Fruit fly (Drosophila melanogaster) whole organism, embryonic: ENCODE data around the gene Gcn5.

Experiments
- ATbp ChIP-seq: fragments of 200-800 bp; sonication (Bioruptor generic); optimal IDR thresholded peaks from 2 replicates; lab custom pipeline; 2017; ENCODE audit warnings: missing biosample characterization, mild to moderate bottlenecking, missing genetic modification characterization, missing genetic modification reagents
- Antp ChIP-seq: fragments of 200-800 bp; sonication (Bioruptor generic); optimal IDR thresholded peaks from 3 replicates; lab custom pipeline; 2016; ENCODE audit warnings: missing biosample characterization, missing genetic modification characterization
- Atf3 ChIP-seq: fragments of 200-800 bp; sonication (Bioruptor generic); optimal IDR thresholded peaks from 3 replicates; lab custom pipeline; 2016; ENCODE audit warnings: missing biosample characterization, missing genetic modification characterization
- Atf6 ChIP-seq: fragments of 200-800 bp; sonication (Bioruptor generic); IDR thresholded peaks from 2 replicates; pipeline ENCODE4 v1.3.6; 2022; ENCODE audit warnings: missing biosample characterization, missing genetic modification characterization
- Bgb ChIP-seq: fragments of 200-800 bp; sonication (Bioruptor generic); IDR thresholded peaks from 2 replicates; pipeline ENCODE4 v1.3.6; 2022; ENCODE audit warnings: missing biosample characterization, missing genetic modification characterization; ENCODE audit not compliant: partially characterized antibody
- C15 ChIP-seq: fragments of 200-800 bp; sonication (Bioruptor generic); IDR thresholded peaks from 3 replicates; pipeline ENCODE4 v1.3.6; 2022; ENCODE audit warnings: missing biosample characterization, missing genetic modification characterization
- CG11398 ChIP-seq: fragments of 200-800 bp; sonication (Bioruptor generic); optimal IDR thresholded peaks from 2 replicates; lab custom pipeline; 2016; ENCODE audit warnings: missing biosample characterization, missing genetic modification characterization
- CG11560 ChIP-seq: fragments of 200-800 bp; sonication (Bioruptor generic); IDR thresholded peaks from 3 replicates; pipeline ENCODE4 v1.3.6; 2022; ENCODE audit warnings: missing biosample characterization, missing genetic modification characterization
- CG12071 ChIP-seq: fragments of 200-800 bp; sonication (Bioruptor generic); optimal IDR thresholded peaks from 3 replicates; lab custom pipeline; 2018; ENCODE audit warnings: missing biosample characterization, mild to moderate bottlenecking, missing genetic modification characterization
- CG12155 ChIP-seq: fragments of 200-800 bp; sonication (Bioruptor generic); optimal IDR thresholded peaks from 3 replicates; lab custom pipeline; 2016; ENCODE audit warnings: missing biosample characterization, missing genetic modification characterization
- CG13287 ChIP-seq: fragments of 200-800 bp; sonication (Bioruptor generic); IDR thresholded peaks from 2 replicates; pipeline ENCODE4 v1.3.6; 2022; ENCODE audit warnings: missing biosample characterization, missing genetic modification characterization; ENCODE audit not compliant: partially characterized antibody
- CG16815 ChIP-seq: fragments of 200-800 bp; sonication (Bioruptor generic); optimal IDR thresholded peaks from 3 replicates; lab custom pipeline; 2017; ENCODE audit warnings: missing biosample characterization, mild to moderate bottlenecking, missing genetic modification characterization
- CG2116 ChIP-seq: fragments of 200-800 bp; sonication (Bioruptor generic); optimal IDR thresholded peaks from 3 replicates; lab custom pipeline; 2018; ENCODE audit warnings: missing biosample characterization, mild to moderate bottlenecking, missing genetic modification characterization
- CG3163 ChIP-seq: fragments of 200-800 bp; sonication (Bioruptor generic); optimal IDR thresholded peaks from 3 replicates; lab custom pipeline; 2016; ENCODE audit warnings: missing biosample characterization, missing genetic modification characterization
- CG32767 ChIP-seq: fragments of 200-800 bp; sonication (Bioruptor generic); IDR thresholded peaks from 2 replicates; pipeline ENCODE4 v1.3.6; 2022; ENCODE audit warnings: missing biosample characterization, missing genetic modification characterization
- CG33213 ChIP-seq: fragments of 200-800 bp; sonication (Bioruptor generic); optimal IDR thresholded peaks from 3 replicates; lab custom pipeline; 2016; ENCODE audit warnings: missing biosample characterization, missing genetic modification characterization
- CG34224 ChIP-seq: fragments of 200-800 bp; sonication (Bioruptor generic); IDR thresholded peaks from 3 replicates; pipeline ENCODE4 v1.3.6; 2022; ENCODE audit warnings: missing biosample characterization, missing genetic modification characterization; ENCODE audit not compliant: partially characterized antibody
- CG3847 ChIP-seq: fragments of 200-800 bp; sonication (Bioruptor generic); IDR thresholded peaks from 2 replicates; pipeline ENCODE4 v1.3.6; 2022; ENCODE audit warnings: missing biosample characterization, missing genetic modification characterization
- CG42726 ChIP-seq: fragments of 200-800 bp; sonication (Bioruptor generic); IDR thresholded peaks from 2 replicates; pipeline ENCODE4 v1.3.6; 2022; ENCODE audit warnings: missing biosample characterization, missing genetic modification characterization; ENCODE audit not compliant: partially characterized antibody
- CG4282 ChIP-seq: fragments of 200-800 bp; sonication (Bioruptor generic); optimal IDR thresholded peaks from 2 replicates; lab custom pipeline; 2016; ENCODE audit warnings: missing biosample characterization, missing genetic modification characterization
- CG4328 ChIP-seq: fragments of 200-800 bp; sonication (Bioruptor generic); optimal IDR thresholded peaks from 3 replicates; lab custom pipeline; 2017; ENCODE audit warnings: missing biosample characterization, missing genetic modification reagents, missing genetic modification characterization
- CG4854 ChIP-seq: fragments of 200-800 bp; sonication (Bioruptor generic); optimal IDR thresholded peaks from 2 replicates; lab custom pipeline; 2016; ENCODE audit warnings: missing biosample characterization, missing genetic modification characterization, inconsistent platforms
- CG7357 ChIP-seq: fragments of 200-800 bp; sonication (Bioruptor generic); IDR thresholded peaks from 3 replicates; pipeline ENCODE4 v1.3.6; 2022; ENCODE audit warnings: missing biosample characterization, missing genetic modification characterization
- CG7372 ChIP-seq: fragments of 200-800 bp; sonication (Bioruptor generic); IDR thresholded peaks from 2 replicates; pipeline ENCODE4 v1.3.6; 2022; ENCODE audit warnings: missing biosample characterization, missing genetic modification characterization
- CG8924 ChIP-seq: fragments of 200-800 bp; optimal IDR thresholded peaks from 3 replicates; lab custom pipeline; 2019; ENCODE audit warnings: missing biosample characterization, mild to moderate bottlenecking, missing genetic modification characterization, moderate library complexity
- CG9817 ChIP-seq: fragments of 200-800 bp; sonication (Bioruptor generic); optimal IDR thresholded peaks from 2 replicates; lab custom pipeline; 2018; ENCODE audit warnings: missing biosample characterization, mild to moderate bottlenecking, missing genetic modification characterization, moderate library complexity
- CHES-1-like ChIP-seq: fragments of 200-800 bp; sonication (Bioruptor generic); optimal IDR thresholded peaks from 2 replicates; lab custom pipeline; 2016; ENCODE audit warnings: missing biosample characterization, missing genetic modification characterization
- CrebB ChIP-seq: fragments of 200-800 bp; sonication (Bioruptor generic); optimal IDR thresholded peaks from 3 replicates; lab custom pipeline; 2018; ENCODE audit warnings: missing biosample characterization, mild to moderate bottlenecking, missing genetic modification characterization
- Dip3 ChIP-seq: fragments of 200-800 bp; sonication (Bioruptor generic); optimal IDR thresholded peaks from 3 replicates; lab custom pipeline; 2016; ENCODE audit warnings: missing biosample characterization, missing genetic modification characterization
- E2f1 ChIP-seq: fragments of 200-800 bp; sonication (Bioruptor generic); IDR thresholded peaks from 2 replicates; pipeline ENCODE4 v1.3.6; 2022; ENCODE audit warnings: missing biosample characterization, missing genetic modification characterization
- ERR ChIP-seq: fragments of 200-800 bp; sonication (Bioruptor generic); optimal IDR thresholded peaks from 2 replicates; lab custom pipeline; 2016; ENCODE audit warnings: missing biosample characterization, missing genetic modification characterization
- Eip74EF ChIP-seq, 2 experiments: fragments of 200-800 bp in 1 of 2; fragments of >200 bp in 1 of 2; sonication (Bioruptor generic) in 1 of 2; optimal IDR thresholded peaks; 2 replicates each; lab custom pipeline; 2017 to 2019; ENCODE audit warnings: missing biosample characterization in 2 of 2, missing genetic modification characterization in 2 of 2, mild to moderate bottlenecking in 1 of 2, moderate library complexity in 1 of 2
- H2.0 ChIP-seq: fragments of 200-800 bp; sonication (Bioruptor generic); IDR thresholded peaks from 2 replicates; pipeline ENCODE4 v1.3.6; 2022; ENCODE audit warnings: missing biosample characterization, missing genetic modification characterization
- Hr78 ChIP-seq, 2 experiments: fragments of 200-800 bp in 1 of 2; fragments of >200 bp in 1 of 2; sonication (Bioruptor generic) in 1 of 2; optimal IDR thresholded peaks; 2 replicates each; lab custom pipeline; 2017 to 2019; ENCODE audit warnings: missing biosample characterization in 2 of 2, missing genetic modification characterization in 2 of 2, mild to moderate bottlenecking in 1 of 2, moderate library complexity in 1 of 2
- Oli ChIP-seq: fragments of 200-800 bp; sonication (Bioruptor generic); optimal IDR thresholded peaks from 2 replicates; lab custom pipeline; 2018; ENCODE audit warnings: missing biosample characterization, mild to moderate bottlenecking, missing genetic modification characterization, moderate library complexity
- Ptx1 ChIP-seq: fragments of 200-800 bp; sonication (Bioruptor generic); IDR thresholded peaks from 2 replicates; pipeline ENCODE4 v1.3.6; 2022; ENCODE audit warnings: missing biosample characterization, missing genetic modification characterization
- Tbp ChIP-seq: fragments of >200 bp; optimal IDR thresholded peaks from 2 replicates; lab custom pipeline; 2018; ENCODE audit warnings: missing biosample characterization, missing genetic modification characterization
- Usf ChIP-seq: fragments of 200-800 bp; sonication (Bioruptor generic); optimal IDR thresholded peaks from 2 replicates; lab custom pipeline; 2017; ENCODE audit warnings: missing genotype, missing biosample characterization, missing genetic modification characterization
- btn ChIP-seq: fragments of 200-800 bp; sonication (Bioruptor generic); optimal IDR thresholded peaks from 2 replicates; lab custom pipeline; 2016; ENCODE audit warnings: missing biosample characterization, missing genetic modification characterization
- chn ChIP-seq: fragments of 200-800 bp; sonication (Bioruptor generic); optimal IDR thresholded peaks from 2 replicates; lab custom pipeline; 2016; ENCODE audit warnings: missing biosample characterization, missing genetic modification characterization
- crol ChIP-seq: fragments of 200-800 bp; sonication (Bioruptor generic); IDR thresholded peaks from 2 replicates; pipeline ENCODE4 v1.3.6; 2022; ENCODE audit warnings: missing biosample characterization, missing genetic modification characterization
- dimm ChIP-seq: fragments of 200-800 bp; sonication (Bioruptor generic); IDR thresholded peaks from 2 replicates; pipeline ENCODE4 v1.3.6; 2022; ENCODE audit warnings: missing biosample characterization, missing genetic modification characterization
- kah ChIP-seq: fragments of 200-800 bp; sonication (Bioruptor generic); optimal IDR thresholded peaks from 2 replicates; lab custom pipeline; 2018; ENCODE audit warnings: missing biosample characterization, mild to moderate bottlenecking, missing genetic modification characterization
- maf-S ChIP-seq: fragments of 200-800 bp; sonication (Bioruptor generic); optimal IDR thresholded peaks from 2 replicates; lab custom pipeline; 2016; ENCODE audit warnings: missing biosample characterization, missing genetic modification characterization
- pan ChIP-seq, 4 experiments: fragments of >200 bp in 3 of 4; fragments of 200-800 bp in 1 of 4; sonication (Bioruptor generic) in 1 of 4; optimal IDR thresholded peaks in 3 of 4; IDR thresholded peaks in 1 of 4; 2 replicates each; pipeline versions ENCODE4 v1.3.6 to Lab custom; 2017 to 2022; ENCODE audit warnings: missing biosample characterization in 2 of 4, missing genetic modification characterization in 2 of 4, mixed read lengths in 1 of 4
- repo ChIP-seq: fragments of 200-800 bp; sonication (Bioruptor generic); optimal IDR thresholded peaks from 2 replicates; lab custom pipeline; 2016; ENCODE audit warnings: missing biosample characterization, missing genetic modification characterization
- trh ChIP-seq: fragments of 200-800 bp; sonication (Bioruptor generic); optimal IDR thresholded peaks from 2 replicates; lab custom pipeline; 2016; ENCODE audit warnings: missing biosample characterization, missing genetic modification characterization
- unc-4 ChIP-seq: fragments of 200-800 bp; sonication (Bioruptor generic); IDR thresholded peaks from 2 replicates; pipeline ENCODE4 v1.3.6; 2022; ENCODE audit warnings: missing biosample characterization, missing genetic modification characterization; ENCODE audit not compliant: partially characterized antibody
- vnd ChIP-seq: fragments of 200-800 bp; sonication (Bioruptor generic); IDR thresholded peaks from 3 replicates; pipeline ENCODE4 v1.3.6; 2022; ENCODE audit warnings: missing biosample characterization, missing genetic modification characterization; ENCODE audit not compliant: partially characterized antibody

Gene Gcn5

dm6 chr3L:12490418-12491035 is 33.3 kb downstream of the Gcn5 start, which contains the start of gene CG10660 (continued):
- no peak for TF ChIP-seq CG34224
- TF ChIP-seq Eip74EF (GFP tag; optimal IDR thresholded peaks at IDR 0.05; lab: Kevin White, UChicago) = peak in 1 of 2 experiments; percentile 87
- TF ChIP-seq CG32767 (GFP tag; lab: Robert Waterston, UW) = peak; percentile 85
- peak; percentile 93 for TF ChIP-seq CG8924 (tag; lab: Kevin White, UChicago)
- no peak for TF ChIP-seq crol (GFP tag; lab: Robert Waterston, UW)
- TF ChIP-seq CG12155 (GFP tag; lab: Kevin White, UChicago) = peak; percentile 79
- peak; percentile 56 for TF ChIP-seq Antp (GFP tag; lab: Kevin White, UChicago)
- TF ChIP-seq CG42726 (GFP tag; lab: Robert Waterston, UW) = no peak
- TF ChIP-seq repo (GFP tag; lab: Kevin White, UChicago) = peak; percentile 35
- no peak for TF ChIP-seq CG13287 (GFP tag; lab: Robert Waterston, UW)
- peak; percentile 38 for TF ChIP-seq CHES-1-like (GFP tag; lab: Kevin White, UChicago)
- peak; percentile 10 for TF ChIP-seq ERR
- no peak for TF ChIP-seq C15 (GFP tag; lab: Robert Waterston, UW)
- TF ChIP-seq Tbp (GFP tag; lab: Kevin White, UChicago) = no peak
- TF ChIP-seq CG4328 (GFP tag; lab: Kevin White, UChicago) = peak; percentile 35
- TF ChIP-seq Atf6 = peak; percentile 86
- TF ChIP-seq pan (optimal IDR thresholded peaks at IDR 0.05; lab: Kevin White, UChicago) = no peak
- peak in 1 of 2 experiments; percentile 87 for TF ChIP-seq pan (GFP tag; optimal IDR thresholded peaks at IDR 0.05 in 1 of 2, IDR thresholded peaks at IDR 0.05 in 1 of 2)
- peak; percentile 40 for TF ChIP-seq CG11398
- TF ChIP-seq trh (GFP tag; lab: Kevin White, UChicago) = peak; percentile 61
- TF ChIP-seq CG2116 = peak; percentile 54
- TF ChIP-seq Bgb (GFP tag; lab: Robert Waterston, UW) = no peak
- TF ChIP-seq CG3163 (GFP tag; lab: Kevin White, UChicago) = peak; percentile 12
- peak; percentile 72 for TF ChIP-seq CG3847
- TF ChIP-seq vnd = no peak
- TF ChIP-seq CG4854 = peak; percentile 77
- peak; percentile 60 for TF ChIP-seq Usf
- peak; percentile 82 for TF ChIP-seq H2.0
- peak; percentile 88 for TF ChIP-seq Ptx1 (GFP tag; lab: Robert Waterston, UW)
- TF ChIP-seq Oli (tag; lab: Kevin White, UChicago) = peak; percentile 93
- TF ChIP-seq Dip3 (GFP tag; lab: Kevin White, UChicago) = peak; percentile 69
- peak; percentile 73 for TF ChIP-seq CG7357 (GFP tag; lab: Robert Waterston, UW)
- TF ChIP-seq chn = peak; percentile 67
- peak; percentile 89 for TF ChIP-seq CG12071 (GFP tag; lab: Kevin White, UChicago)
- TF ChIP-seq dimm (GFP tag; lab: Robert Waterston, UW) = peak; percentile 69
- TF ChIP-seq E2f1 (GFP tag; lab: Robert Waterston, UW) = peak; percentile 81
- TF ChIP-seq kah = peak; percentile 66
- TF ChIP-seq CG9817 (tag; lab: Kevin White, UChicago) = peak; percentile 74
- peak; percentile 64 for TF ChIP-seq btn (GFP tag; lab: Kevin White, UChicago)
- peak in 1 of 2 experiments; percentile 67 for TF ChIP-seq Hr78 (GFP tag; optimal IDR thresholded peaks at IDR 0.05; lab: Kevin White, UChicago)
- TF ChIP-seq CG33213 = peak; percentile 53
- TF ChIP-seq CG4282 (GFP tag; lab: Kevin White, UChicago) = no peak
- 0 out of 3 replicates have a peak, but pooled peaks have one; percentile 43 for TF ChIP-seq CG11560 (tag; lab: Robert Waterston, UW)
- TF ChIP-seq CG7372 (GFP tag; lab: Robert Waterston, UW) = peak; percentile 64
- peak; percentile 68 for TF ChIP-seq CG16815 (GFP tag; lab: Kevin White, UChicago)
- peak; percentile 95 for TF ChIP-seq ATbp (GFP tag; lab: Kevin White, UChicago)
- TF ChIP-seq CrebB (tag; lab: Kevin White, UChicago) = peak; percentile 84
- peak; percentile 53 for TF ChIP-seq Atf3 (GFP tag; lab: Kevin White, UChicago)
- no peak for TF ChIP-seq unc-4 (GFP tag; lab: Robert Waterston, UW)
- TF ChIP-seq maf-S (GFP tag; lab: Kevin White, UChicago) = peak; percentile 55
